Fruit fly (Drosophila melanogaster): Measurements from ENCODE around the gene CG42816.

dm6 chr3L:17791067-17791466 is 6.3 kb downstream of the CG42816 start:
- TF ChIP-seq Snoo (tag; optimal IDR thresholded peaks at IDR 0.05) (no peak), EcR (GFP tag; optimal IDR thresholded peaks at IDR 0.05) (no peak), CG15710 (tag; optimal IDR thresholded peaks at IDR 0.05) (no peak), Pif1A (GFP tag; optimal IDR thresholded peaks at IDR 0.05) (no peak), Pif1B (GFP tag; optimal IDR thresholded peaks at IDR 0.05) (no peak), CG34367 (tag; optimal IDR thresholded peaks at IDR 0.05) (no peak), D1 (tag; optimal IDR thresholded peaks at IDR 0.05) (no peak), CG32121 (GFP tag; IDR thresholded peaks at IDR 0.05) (no peak), CG13204 (GFP tag; optimal IDR thresholded peaks at IDR 0.05) (no peak), CG12605 (GFP tag; IDR thresholded peaks at IDR 0.05) (no peak), CG17806 (tag; optimal IDR thresholded peaks at IDR 0.05) (no peak)

Measured in whole organism, pupa.